Worm (Caenorhabditis elegans): Measurements from ENCODE around the gene Y69E1A.3.

Y69E1A.3 gene

DNA sequence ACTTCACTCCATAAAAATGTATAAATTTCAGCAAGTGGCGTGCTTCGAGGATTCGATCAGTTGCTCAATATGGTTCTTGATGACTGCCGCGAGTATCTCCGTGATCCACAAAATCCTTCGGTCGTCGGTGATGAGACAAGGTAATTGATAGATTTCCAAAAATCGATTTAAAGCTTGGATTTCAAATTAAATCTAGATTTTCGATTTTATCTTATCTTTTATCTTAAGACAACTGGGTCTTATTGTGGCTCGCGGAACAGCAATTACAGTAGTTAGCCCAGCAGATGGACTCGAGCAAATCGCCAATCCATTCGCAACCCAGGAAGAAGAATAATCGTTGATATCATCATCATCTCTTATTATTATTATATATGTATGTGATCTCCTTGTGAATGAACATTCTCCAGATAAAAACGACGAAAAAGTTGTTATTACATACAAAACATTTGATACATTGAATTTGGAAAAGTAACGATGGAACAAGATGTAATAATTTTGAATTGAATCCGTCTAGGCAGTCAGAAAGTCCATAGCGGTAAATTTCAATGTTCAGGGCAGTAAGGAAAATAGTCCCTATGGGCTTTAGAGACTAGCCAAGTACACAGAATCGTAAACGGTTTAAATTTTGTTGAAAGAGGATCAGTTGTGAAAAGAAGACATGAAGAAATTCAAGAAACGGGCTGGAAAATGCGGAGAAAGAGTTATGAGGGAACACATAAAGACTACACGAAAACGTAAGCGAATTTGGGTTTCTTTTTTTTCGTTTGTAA is 18.1 kb upstream of the Y69E1A.3 start (continued):
- TF ChIP-seq pag-3 (tag; optimal IDR thresholded peaks at IDR 0.05; ENCODE audit: borderline replicate concordance, insufficient read depth) (no peak), sup-37 (GFP tag; optimal IDR thresholded peaks at IDR 0.05) (no peak), nhr-47 (tag; optimal IDR thresholded peaks at IDR 0.05) (peak; percentile 34)

DNA sequence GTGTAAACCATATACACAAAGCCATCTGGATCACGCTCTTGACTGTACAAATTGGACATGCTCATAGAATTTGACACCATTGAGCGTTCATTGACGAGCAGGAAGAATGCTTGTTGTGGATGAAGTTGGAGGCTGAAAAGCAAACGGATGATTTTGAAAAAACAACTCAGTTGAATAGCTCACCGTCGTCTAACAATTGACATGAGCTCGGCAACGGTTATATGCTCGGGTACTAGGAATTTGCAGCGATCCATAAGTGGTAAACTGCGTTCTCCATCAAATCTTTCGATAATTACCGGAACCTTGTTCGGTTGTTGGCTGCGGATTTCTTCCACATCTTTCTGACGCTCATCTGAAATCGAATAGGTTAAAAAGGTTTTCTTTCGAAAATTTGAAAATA is 17.3 kb upstream of the Y69E1A.3 start:
- TF ChIP-seq tlp-1 (tag; optimal IDR thresholded peaks at IDR 0.05): no peak
- no peak for TF ChIP-seq ets-5 (GFP tag; IDR thresholded peaks at IDR 0.05)
- no peak for TF ChIP-seq fkh-4 (tag; optimal IDR thresholded peaks at IDR 0.05; ENCODE audit: borderline replicate concordance)
- no peak for TF ChIP-seq alr-1 (tag; optimal IDR thresholded peaks at IDR 0.05; ENCODE audit: borderline replicate concordance)
- no peak for TF ChIP-seq dpl-1 (GFP tag; optimal IDR thresholded peaks at IDR 0.05)
- TF ChIP-seq lin-39 (tag; optimal IDR thresholded peaks at IDR 0.05): no peak
- TF ChIP-seq egl-27 (tag; optimal IDR thresholded peaks at IDR 0.05): no peak
- no peak for TF ChIP-seq zip-4 (GFP tag; optimal IDR thresholded peaks at IDR 0.05)
- no peak for TF ChIP-seq nhr-19 (GFP tag; conservative IDR thresholded peaks at IDR 0.05)
- TF ChIP-seq fkh-8 (tag; optimal IDR thresholded peaks at IDR 0.05): no peak
- TF ChIP-seq elt-2 (tag; optimal IDR thresholded peaks at IDR 0.05): no peak
- no peak for TF ChIP-seq unc-98 (GFP tag; IDR thresholded peaks at IDR 0.05)
- no peak for TF ChIP-seq aha-1 (tag; optimal IDR thresholded peaks at IDR 0.05)
- TF ChIP-seq hpl-2 (GFP tag; optimal IDR thresholded peaks at IDR 0.05): no peak
- TF ChIP-seq ceh-88 (GFP tag; IDR thresholded peaks at IDR 0.05): no peak
- TF ChIP-seq hlh-17 (GFP tag; optimal IDR thresholded peaks at IDR 0.05; ENCODE audit: borderline replicate concordance): no peak
- no peak for TF ChIP-seq lir-3 (tag; optimal IDR thresholded peaks at IDR 0.05; ENCODE audit: poor library complexity)
- TF ChIP-seq pax-3 (tag; optimal IDR thresholded peaks at IDR 0.05): no peak
- TF ChIP-seq lin-14 (GFP tag; optimal IDR thresholded peaks at IDR 0.05): no peak

DNA sequence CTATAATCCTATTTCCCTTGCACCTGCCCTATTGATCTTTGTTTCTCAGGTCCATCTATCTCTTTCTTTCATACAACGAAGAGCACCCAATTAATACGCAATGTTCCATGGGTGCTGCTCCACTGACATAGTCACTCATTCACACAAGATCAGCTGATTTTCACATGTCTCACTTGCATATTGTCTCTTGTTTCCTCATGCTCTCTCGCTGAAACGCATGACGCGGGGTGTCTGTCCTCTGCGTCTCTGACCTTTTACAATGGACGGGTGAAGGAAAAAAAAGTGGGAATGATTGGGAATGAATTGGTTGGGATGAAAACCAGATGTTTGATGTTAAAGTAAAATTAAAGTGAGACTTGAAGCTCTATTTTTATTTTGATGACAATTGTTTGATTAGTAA is 16.8 kb upstream of the Y69E1A.3 start:
- TF ChIP-seq mab-9 (GFP tag; IDR thresholded peaks at IDR 0.05): no peak
- TF ChIP-seq Y116A8C.19 (tag; optimal IDR thresholded peaks at IDR 0.05; ENCODE audit: borderline replicate concordance): no peak
- peak; percentile 99 for TF ChIP-seq lin-14 (GFP tag; optimal IDR thresholded peaks at IDR 0.05)
- TF ChIP-seq ceh-82 (tag; optimal IDR thresholded peaks at IDR 0.05): peak; percentile 47 to 84 (median 66)
- TF ChIP-seq nhr-237 (tag; optimal IDR thresholded peaks at IDR 0.05): peak; percentile 57
- TF ChIP-seq C16A3.4 (tag; optimal IDR thresholded peaks at IDR 0.05): peak; percentile 77
- no peak for TF ChIP-seq nhr-76 (tag; optimal IDR thresholded peaks at IDR 0.05)
- no peak for TF ChIP-seq nhr-84 (tag; optimal IDR thresholded peaks at IDR 0.05)
- peak; percentile 85 for TF ChIP-seq lir-3 (tag; optimal IDR thresholded peaks at IDR 0.05; ENCODE audit: poor library complexity)
- peak; percentile 76 for TF ChIP-seq irx-1 (tag; optimal IDR thresholded peaks at IDR 0.05)
- TF ChIP-seq ama-1 (optimal IDR thresholded peaks at IDR 0.05): peak; percentile 93
- no peak for TF ChIP-seq ces-1 (GFP tag; optimal IDR thresholded peaks at IDR 0.05)
- peak; percentile 63 for TF ChIP-seq aha-1 (tag; optimal IDR thresholded peaks at IDR 0.05)
- peak; percentile 90 for TF ChIP-seq nhr-11 (tag; optimal IDR thresholded peaks at IDR 0.05)
- no peak for TF ChIP-seq zag-1 (tag; optimal IDR thresholded peaks at IDR 0.05)
- TF ChIP-seq nhr-85 (tag): peak; percentile 93
- peak; percentile 43 for TF ChIP-seq snpc-4 (tag; optimal IDR thresholded peaks at IDR 0.05)
- TF ChIP-seq alr-1 (tag; optimal IDR thresholded peaks at IDR 0.05; ENCODE audit: borderline replicate concordance): no peak
- no peak for TF ChIP-seq lin-15B (tag; optimal IDR thresholded peaks at IDR 0.05)
- peak; percentile 30 for TF ChIP-seq hpl-2 (GFP tag; optimal IDR thresholded peaks at IDR 0.05)
- peak in 2 of 6 experiments; percentile 39 to 69 for TF ChIP-seq elt-3 (tag; optimal IDR thresholded peaks at IDR 0.05)
- TF ChIP-seq pax-3 (tag; optimal IDR thresholded peaks at IDR 0.05): peak; percentile 75
- peak; percentile 77 for TF ChIP-seq blmp-1 (tag; optimal IDR thresholded peaks at IDR 0.05)
- peak; percentile 96 for TF ChIP-seq snu-23 (GFP tag; optimal IDR thresholded peaks at IDR 0.05)
- TF ChIP-seq lsy-2 (tag; optimal IDR thresholded peaks at IDR 0.05): peak; percentile 89 to 90
- no peak for TF ChIP-seq nhr-77 (tag; optimal IDR thresholded peaks at IDR 0.05)
- peak; percentile 91 for TF ChIP-seq xbp-1 (tag; optimal IDR thresholded peaks at IDR 0.05)
- peak; percentile 51 for TF ChIP-seq grh-1 (GFP tag; IDR thresholded peaks at IDR 0.05)
- TF ChIP-seq swsn-7 (tag; optimal IDR thresholded peaks at IDR 0.05): peak; percentile 93
- TF ChIP-seq mep-1 (tag; optimal IDR thresholded peaks at IDR 0.05): peak; percentile 96
- peak; percentile 96 for TF ChIP-seq unc-86 (tag; optimal IDR thresholded peaks at IDR 0.05)
- peak; percentile 80 for TF ChIP-seq vab-15 (tag; optimal IDR thresholded peaks at IDR 0.05)
